Fruit fly (Drosophila melanogaster): ENCODE results near the gene LeuRS.

LeuRS gene

dm6 chr2L:3534227-3534842 is 19.9 kb upstream of the LeuRS start (continued):
- 0 out of 2 replicates have a peak, but pooled peaks have one; percentile 6 for TF ChIP-seq ssp (GFP tag; IDR thresholded peaks at IDR 0.05)
- no peak for TF ChIP-seq Dll (GFP tag; IDR thresholded peaks at IDR 0.05; ENCODE audit: partially characterized antibody)
- TF ChIP-seq abd-A (tag; optimal IDR thresholded peaks at IDR 0.05), result no peak
- peak; percentile 42 for TF ChIP-seq CG10267 (tag; optimal IDR thresholded peaks at IDR 0.05)
- TF ChIP-seq seq (GFP tag; IDR thresholded peaks at IDR 0.05), result peak; percentile 41; the same call in 1 of the 2 replicates
- TF ChIP-seq dysf (GFP tag; IDR thresholded peaks at IDR 0.05), result peak; percentile 56
- TF ChIP-seq tup (GFP tag; optimal IDR thresholded peaks at IDR 0.05), result no peak
- TF ChIP-seq CG7928 (GFP tag; optimal IDR thresholded peaks at IDR 0.05), result no peak
- TF ChIP-seq CG12104 (GFP tag; optimal IDR thresholded peaks at IDR 0.05), result peak; percentile 13
- peak; percentile 59; the same call in 1 of the 2 replicates for TF ChIP-seq Awh (GFP tag; IDR thresholded peaks at IDR 0.05)
- TF ChIP-seq CG11093 (GFP tag; IDR thresholded peaks at IDR 0.05), result peak; percentile 59; the same call in 1 of the 3 replicates
- no peak for TF ChIP-seq CG7372 (GFP tag; IDR thresholded peaks at IDR 0.05)
- TF ChIP-seq CG9932 (GFP tag; IDR thresholded peaks at IDR 0.05), result peak; percentile 43; the same call in 1 of the 2 replicates
- TF ChIP-seq CG13894 (tag; optimal IDR thresholded peaks at IDR 0.05), result no peak
- no peak for TF ChIP-seq CG10321 (GFP tag; IDR thresholded peaks at IDR 0.05)
- TF ChIP-seq CG14441 (GFP tag; IDR thresholded peaks at IDR 0.05), result peak; percentile 51
- peak; percentile 57 for TF ChIP-seq CG10366 (GFP tag; IDR thresholded peaks at IDR 0.05)
- TF ChIP-seq esg (GFP tag; conservative IDR thresholded peaks at IDR 0.05), result peak; percentile 54; the same call in 1 of the 2 replicates
- peak; percentile 34 for TF ChIP-seq CG10654 (GFP tag; optimal IDR thresholded peaks at IDR 0.05)
- TF ChIP-seq Elba2 (GFP tag; optimal IDR thresholded peaks at IDR 0.05), result no peak
- TF ChIP-seq CHES-1-like (GFP tag; optimal IDR thresholded peaks at IDR 0.05), result no peak
- peak; percentile 46 for TF ChIP-seq mam (GFP tag; optimal IDR thresholded peaks at IDR 0.05)
- TF ChIP-seq zfh2 (GFP tag; optimal IDR thresholded peaks at IDR 0.05), result no peak
- TF ChIP-seq Nf-YC (tag; optimal IDR thresholded peaks at IDR 0.05), result peak; percentile 87
- TF ChIP-seq CG30020 (tag; optimal IDR thresholded peaks at IDR 0.05), result no peak
- no peak for TF ChIP-seq BtbVII (GFP tag; optimal IDR thresholded peaks at IDR 0.05)
- TF ChIP-seq fd3F (GFP tag; optimal IDR thresholded peaks at IDR 0.05), result peak; percentile 14
- TF ChIP-seq Six4 (GFP tag; optimal IDR thresholded peaks at IDR 0.05), result peak; percentile 45
- TF ChIP-seq CG13123 (GFP tag; optimal IDR thresholded peaks at IDR 0.05), result peak; percentile 23
- no peak for TF ChIP-seq Hey (tag; optimal IDR thresholded peaks at IDR 0.05)
- peak; percentile 46 for TF ChIP-seq CG17385 (GFP tag; optimal IDR thresholded peaks at IDR 0.05)
- TF ChIP-seq Ada2b (GFP tag; IDR thresholded peaks at IDR 0.05), result peak; percentile 44; the same call in 1 of the 2 replicates
- no peak for TF ChIP-seq eve (GFP tag; optimal IDR thresholded peaks at IDR 0.05)
- no peak for TF ChIP-seq CG12299 (tag; optimal IDR thresholded peaks at IDR 0.05)
- TF ChIP-seq her (GFP tag; optimal IDR thresholded peaks at IDR 0.05), result peak; percentile 35
- no peak for TF ChIP-seq CG2202 (tag; optimal IDR thresholded peaks at IDR 0.05)
- TF ChIP-seq CG7357 (GFP tag; IDR thresholded peaks at IDR 0.05), result peak; percentile 59
- no peak for TF ChIP-seq scrt (GFP tag; optimal IDR thresholded peaks at IDR 0.05)
- 0 out of 2 replicates have a peak, but pooled peaks have one; percentile 26 for TF ChIP-seq wor (GFP tag; IDR thresholded peaks at IDR 0.05)
- TF ChIP-seq CG17612 (GFP tag; IDR thresholded peaks at IDR 0.05), result no peak
- peak; percentile 65 for TF ChIP-seq row (GFP tag; IDR thresholded peaks at IDR 0.05)
- peak; percentile 50 for TF ChIP-seq CG12942 (GFP tag; optimal IDR thresholded peaks at IDR 0.05)
- peak; percentile 97 for TF ChIP-seq Deaf1 (tag; optimal IDR thresholded peaks at IDR 0.05)
- TF ChIP-seq CG32767 (GFP tag; IDR thresholded peaks at IDR 0.05), result 0 out of 2 replicates have a peak, but pooled peaks have one; percentile 42
- TF ChIP-seq Stat92E (GFP tag; optimal IDR thresholded peaks at IDR 0.05), result no peak
- peak; percentile 59 for TF ChIP-seq CG2678 (tag; optimal IDR thresholded peaks at IDR 0.05)
- no peak for TF ChIP-seq h (optimal IDR thresholded peaks at IDR 0.05)
- peak; percentile 36 for TF ChIP-seq CG12219 (GFP tag; optimal IDR thresholded peaks at IDR 0.05)
- TF ChIP-seq Fer1 (GFP tag; optimal IDR thresholded peaks at IDR 0.05), result no peak
- TF ChIP-seq CG6654 (GFP tag; optimal IDR thresholded peaks at IDR 0.05), result no peak
- peak; percentile 19 for TF ChIP-seq Mes4 (GFP tag; optimal IDR thresholded peaks at IDR 0.05)
